Worm (Caenorhabditis elegans) whole organism, early embryonic: ENCODE results near the gene nas-38.

Experiments
- B0310.2 ChIP-seq: sonication (generic microtip); optimal IDR thresholded peaks from 2 replicates; lab custom pipeline; 2016; ENCODE audit warnings: mild to moderate bottlenecking, missing genetic modification characterization, missing compliant biosample characterization
- F13C5.2 ChIP-seq: sonication (generic microtip); optimal IDR thresholded peaks from 2 replicates; lab custom pipeline; 2017; ENCODE audit warnings: mild to moderate bottlenecking, missing genetic modification characterization, inconsistent platforms, missing compliant biosample characterization
- aly-1 ChIP-seq: sonication (generic microtip); optimal IDR thresholded peaks from 2 replicates; lab custom pipeline; 2016; ENCODE audit warnings: missing genetic modification characterization, missing compliant biosample characterization
- ama-1 ChIP-seq: fragments of 150-350 bp; optimal IDR thresholded peaks from 2 replicates; lab custom pipeline; 2014
- ceh-13 ChIP-seq: fragments of 200-800 bp; sonication (Bioruptor generic); optimal IDR thresholded peaks from 2 replicates; lab custom pipeline; 2018; ENCODE audit warnings: mild to moderate bottlenecking, missing genetic modification characterization, missing compliant biosample characterization
- ceh-36 ChIP-seq: sonication (generic microtip); optimal IDR thresholded peaks from 2 replicates; lab custom pipeline; 2016; ENCODE audit warnings: missing genetic modification characterization, inconsistent platforms, missing compliant biosample characterization
- ets-7 ChIP-seq: sonication (generic microtip); optimal IDR thresholded peaks from 2 replicates; lab custom pipeline; 2016; ENCODE audit warnings: missing genotype, missing genetic modification characterization, missing compliant biosample characterization
- flt-1 ChIP-seq: fragments of 200-800 bp; sonication (Bioruptor generic); IDR thresholded peaks from 2 replicates; pipeline ENCODE4 v1.3.6; 2022; ENCODE audit warnings: missing genetic modification characterization, missing compliant biosample characterization
- hmbx-1 ChIP-seq: sonication (generic microtip); optimal IDR thresholded peaks from 2 replicates; lab custom pipeline; 2016; ENCODE audit warnings: mild to moderate bottlenecking, missing genetic modification characterization, missing compliant biosample characterization
- hmg-4 ChIP-seq: fragments of 200-800 bp; sonication (Bioruptor generic); optimal IDR thresholded peaks from 2 replicates; lab custom pipeline; 2018; ENCODE audit warnings: mild to moderate bottlenecking, missing genetic modification characterization, missing compliant biosample characterization
- hnd-1 ChIP-seq: sonication (generic microtip); optimal IDR thresholded peaks from 2 replicates; lab custom pipeline; 2016; ENCODE audit warnings: missing genetic modification characterization, missing compliant biosample characterization
- pes-1 ChIP-seq: fragments of 200-800 bp; sonication (Bioruptor generic); IDR thresholded peaks from 2 replicates; pipeline ENCODE4 v1.3.6; 2022; ENCODE audit warnings: missing genetic modification reagents, missing genetic modification characterization, missing compliant biosample characterization
- scrt-1 ChIP-seq: fragments of 200-800 bp; sonication (Bioruptor generic); IDR thresholded peaks from 2 replicates; pipeline ENCODE4 v1.3.6; 2022; ENCODE audit warnings: missing genetic modification characterization, missing compliant biosample characterization
- sea-1 ChIP-seq: fragments of 200-800 bp; sonication (Bioruptor generic); conservative IDR thresholded peaks from 2 replicates; pipeline ENCODE4 v1.3.6; 2022; ENCODE audit warnings: missing genetic modification characterization, missing compliant biosample characterization
- tbx-11 ChIP-seq: fragments of 200-800 bp; sonication (Bioruptor generic); IDR thresholded peaks from 2 replicates; pipeline ENCODE4 v1.3.6; 2022; ENCODE audit warnings: missing genetic modification characterization, missing compliant biosample characterization
- tbx-37 ChIP-seq: fragments of 200-800 bp; sonication (Bioruptor generic); conservative IDR thresholded peaks from 2 replicates; pipeline ENCODE4 v1.3.6; 2022; ENCODE audit warnings: missing genetic modification reagents, missing genetic modification characterization, missing compliant biosample characterization
- tra-4 ChIP-seq: sonication (generic microtip); optimal IDR thresholded peaks from 2 replicates; lab custom pipeline; 2017; ENCODE audit warnings: missing genetic modification characterization, missing compliant biosample characterization

The nas-38 gene

ce11 chrX:575084-575483 lies 17.1 kb downstream of the nas-38 start:
- TF ChIP-seq hmbx-1 (tag; lab: Kevin White, UChicago) (no peak), ceh-36 (tag; lab: Kevin White, UChicago) (no peak), ets-7 (no peak), B0310.2 (tag; lab: Kevin White, UChicago) (no peak), tbx-11 (GFP tag; lab: Robert Waterston, UW) (no peak), ama-1 (no peak), sea-1 (GFP tag; lab: Robert Waterston, UW) (no peak), hnd-1 (no peak), ceh-13 (GFP tag; lab: Kevin White, UChicago) (no peak), tra-4 (tag; lab: Kevin White, UChicago) (no peak), hmg-4 (GFP tag; lab: Kevin White, UChicago) (no peak), flt-1 (GFP tag; lab: Robert Waterston, UW) (no peak), F13C5.2 (no peak), scrt-1 (GFP tag; lab: Robert Waterston, UW) (no peak), aly-1 (no peak), tbx-37 (GFP tag; lab: Robert Waterston, UW) (no peak), pes-1 (GFP tag; lab: Robert Waterston, UW) (no peak)

- no peak for TF ChIP-seq ceh-13 (GFP tag; lab: Kevin White, UChicago)
- TF ChIP-seq scrt-1 (GFP tag; lab: Robert Waterston, UW): 0 out of 2 replicates have a peak, but pooled peaks have one; percentile 18
- TF ChIP-seq hnd-1: no peak
- TF ChIP-seq ama-1: no peak
- no peak for TF ChIP-seq tra-4 (tag; lab: Kevin White, UChicago)
- TF ChIP-seq F13C5.2: no peak
Measured at ce11 chrX:581754-582153, 23.8 kb downstream of the nas-38 start.

DNA sequence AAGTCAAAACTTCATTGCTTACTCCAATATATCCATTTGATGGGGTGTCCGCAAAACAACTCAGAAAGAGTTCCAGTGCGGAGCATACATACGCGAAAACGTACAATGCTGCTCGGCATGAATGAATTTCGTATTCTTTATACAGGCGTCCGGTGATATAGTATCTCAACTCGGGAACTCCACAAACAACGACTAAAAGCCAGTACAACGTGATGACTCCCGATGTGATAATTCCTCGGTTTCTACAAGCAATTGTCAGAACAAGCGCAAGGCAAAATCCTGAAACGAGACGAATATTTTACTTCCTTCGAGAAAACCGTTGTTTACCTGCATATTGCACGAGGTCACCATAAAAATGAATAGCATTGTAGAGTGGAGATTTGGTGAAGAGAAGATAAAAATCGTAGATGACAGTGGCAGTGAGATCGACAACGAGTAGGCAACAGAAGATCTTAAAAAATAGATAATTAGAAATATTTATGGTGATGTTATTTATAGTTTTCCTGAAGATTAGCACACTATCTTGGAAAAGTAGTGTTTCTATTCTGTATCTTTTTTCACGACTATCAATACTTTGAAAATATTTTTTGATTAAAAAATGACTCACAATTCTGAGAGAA lies 27.8 kb downstream of the nas-38 start:
- no peak for TF ChIP-seq B0310.2 (tag; lab: Kevin White, UChicago)
- TF ChIP-seq ceh-13 (GFP tag; lab: Kevin White, UChicago): no peak
- TF ChIP-seq hmbx-1 (tag; lab: Kevin White, UChicago): no peak
- TF ChIP-seq ama-1: no peak
- no peak for TF ChIP-seq scrt-1 (GFP tag; lab: Robert Waterston, UW)
- no peak for TF ChIP-seq ceh-36 (tag; lab: Kevin White, UChicago)
- no peak for TF ChIP-seq flt-1 (GFP tag; lab: Robert Waterston, UW)
- TF ChIP-seq hnd-1: no peak
- TF ChIP-seq hmg-4 (GFP tag; lab: Kevin White, UChicago): no peak
- TF ChIP-seq tbx-11 (GFP tag; lab: Robert Waterston, UW): no peak
- TF ChIP-seq F13C5.2: no peak
- TF ChIP-seq tra-4 (tag; lab: Kevin White, UChicago): no peak
- no peak for TF ChIP-seq sea-1 (GFP tag; lab: Robert Waterston, UW)
- no peak for TF ChIP-seq aly-1
- TF ChIP-seq pes-1 (GFP tag; lab: Robert Waterston, UW): no peak
- TF ChIP-seq tbx-37 (GFP tag; lab: Robert Waterston, UW): no peak

ce11 chrX:587798-588197 lies 29.8 kb downstream of the nas-38 start, which contains the start of gene mrp-1:
Gene mrp-1, minus strand, starts transcription at chrX:587898.
- TF ChIP-seq B0310.2 (tag; lab: Kevin White, UChicago) (no peak), scrt-1 (GFP tag; lab: Robert Waterston, UW) (no peak), ets-7 (no peak), ceh-13 (GFP tag; lab: Kevin White, UChicago) (no peak), pes-1 (GFP tag; lab: Robert Waterston, UW) (no peak), hmbx-1 (tag; lab: Kevin White, UChicago) (no peak), F13C5.2 (no peak), hnd-1 (no peak), flt-1 (GFP tag; lab: Robert Waterston, UW) (no peak), tbx-11 (GFP tag; lab: Robert Waterston, UW) (no peak), ama-1 (no peak), aly-1 (no peak), tra-4 (tag; lab: Kevin White, UChicago) (no peak), sea-1 (GFP tag; lab: Robert Waterston, UW) (no peak), hmg-4 (GFP tag; lab: Kevin White, UChicago) (no peak), ceh-36 (tag; lab: Kevin White, UChicago) (no peak), tbx-37 (GFP tag; lab: Robert Waterston, UW) (no peak)

DNA sequence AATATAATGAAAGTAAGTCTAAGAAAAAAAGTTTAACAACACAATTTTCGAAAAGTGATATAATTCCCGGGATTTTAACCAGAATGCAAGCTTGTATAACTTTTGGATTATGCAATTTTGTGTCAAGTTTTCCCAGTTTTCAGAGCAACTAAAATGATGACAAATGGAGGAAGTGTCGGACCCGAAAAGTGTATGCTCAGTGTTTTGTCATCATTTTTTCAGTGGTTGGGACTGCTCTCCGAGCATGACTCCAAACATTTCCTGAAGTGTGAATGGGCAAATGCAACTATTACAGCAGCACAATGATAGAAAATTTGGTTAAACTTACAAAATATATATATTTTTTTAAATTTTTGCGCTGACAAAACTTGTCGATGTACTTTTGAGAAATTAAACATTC lies 33.1 kb downstream of the nas-38 start:
- no peak for TF ChIP-seq hnd-1
- no peak for TF ChIP-seq flt-1 (GFP tag; lab: Robert Waterston, UW)
- no peak for TF ChIP-seq ets-7
- no peak for TF ChIP-seq pes-1 (GFP tag; lab: Robert Waterston, UW)
- no peak for TF ChIP-seq tra-4 (tag; lab: Kevin White, UChicago)
- TF ChIP-seq ceh-36 (tag; lab: Kevin White, UChicago): no peak
- TF ChIP-seq hmg-4 (GFP tag; lab: Kevin White, UChicago): no peak
- no peak for TF ChIP-seq B0310.2 (tag; lab: Kevin White, UChicago)
- TF ChIP-seq aly-1: no peak
- TF ChIP-seq ama-1: no peak
- TF ChIP-seq hmbx-1 (tag; lab: Kevin White, UChicago): no peak
- TF ChIP-seq tbx-37 (GFP tag; lab: Robert Waterston, UW): no peak
- TF ChIP-seq sea-1 (GFP tag; lab: Robert Waterston, UW): no peak
- no peak for TF ChIP-seq ceh-13 (GFP tag; lab: Kevin White, UChicago)

- no peak for TF ChIP-seq tra-4 (tag; lab: Kevin White, UChicago)
- no peak for TF ChIP-seq hnd-1
- TF ChIP-seq tbx-11 (GFP tag; lab: Robert Waterston, UW): no peak
- no peak for TF ChIP-seq ceh-13 (GFP tag; lab: Kevin White, UChicago)
- TF ChIP-seq scrt-1 (GFP tag; lab: Robert Waterston, UW): peak; percentile 50; the same call in 1 of the 2 replicates
- peak; percentile 96 for TF ChIP-seq hmg-4 (GFP tag; lab: Kevin White, UChicago)
- no peak for TF ChIP-seq ama-1
- no peak for TF ChIP-seq hmbx-1 (tag; lab: Kevin White, UChicago)
- TF ChIP-seq aly-1: peak; percentile 78
- no peak for TF ChIP-seq flt-1 (GFP tag; lab: Robert Waterston, UW)
- TF ChIP-seq pes-1 (GFP tag; lab: Robert Waterston, UW): 0 out of 2 replicates have a peak, but pooled peaks have one; percentile 25
- TF ChIP-seq ets-7: no peak
- no peak for TF ChIP-seq B0310.2 (tag; lab: Kevin White, UChicago)
- TF ChIP-seq sea-1 (GFP tag; lab: Robert Waterston, UW): no peak
- TF ChIP-seq tbx-37 (GFP tag; lab: Robert Waterston, UW): no peak
- peak; percentile 99 for TF ChIP-seq F13C5.2
- no peak for TF ChIP-seq ceh-36 (tag; lab: Kevin White, UChicago)
Measured at ce11 chrX:593245-593733, 35.3 kb downstream of the nas-38 start.
